Worm (Caenorhabditis elegans): ENCODE data around the gene Y39F10A.6.

ce11 chrII:797445-797844 is 14.0 kb upstream of the Y39F10A.6 start:
- TF ChIP-seq ama-1 (optimal IDR thresholded peaks at IDR 0.05) (no peak), flt-1 (GFP tag; IDR thresholded peaks at IDR 0.05) (no peak), pes-1 (GFP tag; IDR thresholded peaks at IDR 0.05) (no peak), ets-7 (tag; optimal IDR thresholded peaks at IDR 0.05) (no peak), hnd-1 (tag; optimal IDR thresholded peaks at IDR 0.05) (no peak), aly-1 (tag; optimal IDR thresholded peaks at IDR 0.05) (no peak), sea-1 (GFP tag; conservative IDR thresholded peaks at IDR 0.05) (no peak)
